Worm (Caenorhabditis elegans): ENCODE data around the gene lin-15A.

lin-15A gene

DNA sequence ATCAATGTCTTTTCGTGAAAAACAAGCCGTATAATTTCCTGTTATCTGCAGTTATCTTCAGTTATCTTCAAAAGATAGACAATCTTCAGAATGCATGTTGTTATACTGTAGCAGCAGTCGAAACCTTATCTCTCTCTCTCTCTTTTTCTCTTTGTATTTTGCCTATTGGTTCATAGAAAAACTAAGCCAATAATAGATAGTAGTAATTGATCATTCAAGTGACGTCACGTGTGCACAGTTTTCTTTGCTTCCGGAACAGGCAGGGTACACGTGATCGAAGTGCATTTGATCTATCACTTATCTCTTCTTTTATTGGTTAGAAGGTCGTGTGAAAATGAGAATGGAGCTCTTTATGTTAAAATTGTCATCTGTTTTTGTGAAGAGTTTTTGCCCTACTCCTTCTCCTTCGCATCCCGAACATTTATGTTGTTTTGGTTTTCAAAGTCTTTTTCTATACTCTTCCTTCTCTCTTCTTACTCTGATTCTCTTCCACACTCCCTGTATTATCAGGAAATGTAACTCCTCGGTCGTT is 27.1 kb upstream of the lin-15A start:
- TF ChIP-seq nhr-25 (tag; optimal IDR thresholded peaks at IDR 0.05) (peak; percentile 0), R02D3.7 (tag; optimal IDR thresholded peaks at IDR 0.05) (no peak), snpc-4 (tag; optimal IDR thresholded peaks at IDR 0.05) (no peak), ztf-11 (tag; optimal IDR thresholded peaks at IDR 0.05) (no peak), crh-2 (tag; optimal IDR thresholded peaks at IDR 0.05) (no peak), aly-2 (tag; optimal IDR thresholded peaks at IDR 0.05) (no peak), sma-3 (GFP tag; optimal IDR thresholded peaks at IDR 0.05) (peak; percentile 79), sem-4 (tag; optimal IDR thresholded peaks at IDR 0.05) (no peak), elt-3 (tag; optimal IDR thresholded peaks at IDR 0.05) (no peak), alr-1 (tag; optimal IDR thresholded peaks at IDR 0.05) (no peak), ama-1 (optimal IDR thresholded peaks at IDR 0.05) (no peak), elt-1 (tag; optimal IDR thresholded peaks at IDR 0.05) (no peak), Y55F3AM.14 (GFP tag; optimal IDR thresholded peaks at IDR 0.05) (no peak), skn-1 (tag; optimal IDR thresholded peaks at IDR 0.05) (no peak), egl-27 (tag; optimal IDR thresholded peaks at IDR 0.05) (no peak), nhr-21 (tag; optimal IDR thresholded peaks at IDR 0.05) (peak; percentile 40), blmp-1 (tag; optimal IDR thresholded peaks at IDR 0.05; ENCODE audit: insufficient read depth) (no peak), unc-62 (GFP tag; optimal IDR thresholded peaks at IDR 0.05) (no peak), unc-55 (GFP tag; optimal IDR thresholded peaks at IDR 0.05) (no peak), nhr-129 (tag; optimal IDR thresholded peaks at IDR 0.05) (peak; percentile 28), unc-39 (tag; optimal IDR thresholded peaks at IDR 0.05) (no peak), C34F6.9 (tag; optimal IDR thresholded peaks at IDR 0.05) (no peak), ztf-1 (GFP tag; conservative IDR thresholded peaks at IDR 0.05) (no peak), nhr-10 (tag; optimal IDR thresholded peaks at IDR 0.05) (no peak), ceh-82 (tag; optimal IDR thresholded peaks at IDR 0.05) (no peak), mbf-1 (tag; optimal IDR thresholded peaks at IDR 0.05) (no peak), peb-1 (tag; optimal IDR thresholded peaks at IDR 0.05) (no peak), ceh-16 (tag; optimal IDR thresholded peaks at IDR 0.05) (no peak), nhr-12 (tag; optimal IDR thresholded peaks at IDR 0.05) (no peak), F13H6.1 (tag; optimal IDR thresholded peaks at IDR 0.05) (no peak), gmeb-1 (tag; optimal IDR thresholded peaks at IDR 0.05) (peak; percentile 10), lin-39 (tag; optimal IDR thresholded peaks at IDR 0.05) (no peak), nhr-237 (tag; optimal IDR thresholded peaks at IDR 0.05) (no peak), ZK546.5 (tag; optimal IDR thresholded peaks at IDR 0.05) (no peak), ztf-4 (tag; optimal IDR thresholded peaks at IDR 0.05) (no peak), nhr-6 (tag; optimal IDR thresholded peaks at IDR 0.05) (no peak), lsy-2 (tag; optimal IDR thresholded peaks at IDR 0.05) (no peak), lin-13 (GFP tag; optimal IDR thresholded peaks at IDR 0.05) (no peak), nhr-23 (tag; optimal IDR thresholded peaks at IDR 0.05) (no peak), nhr-11 (tag; optimal IDR thresholded peaks at IDR 0.05) (no peak), nhr-77 (tag; optimal IDR thresholded peaks at IDR 0.05) (no peak), mdl-1 (tag; optimal IDR thresholded peaks at IDR 0.05) (peak in 1 of 2 experiments; percentile 35), sma-9 (GFP tag; optimal IDR thresholded peaks at IDR 0.05) (peak; percentile 96), sma-9 (tag; optimal IDR thresholded peaks at IDR 0.05) (no peak)

DNA sequence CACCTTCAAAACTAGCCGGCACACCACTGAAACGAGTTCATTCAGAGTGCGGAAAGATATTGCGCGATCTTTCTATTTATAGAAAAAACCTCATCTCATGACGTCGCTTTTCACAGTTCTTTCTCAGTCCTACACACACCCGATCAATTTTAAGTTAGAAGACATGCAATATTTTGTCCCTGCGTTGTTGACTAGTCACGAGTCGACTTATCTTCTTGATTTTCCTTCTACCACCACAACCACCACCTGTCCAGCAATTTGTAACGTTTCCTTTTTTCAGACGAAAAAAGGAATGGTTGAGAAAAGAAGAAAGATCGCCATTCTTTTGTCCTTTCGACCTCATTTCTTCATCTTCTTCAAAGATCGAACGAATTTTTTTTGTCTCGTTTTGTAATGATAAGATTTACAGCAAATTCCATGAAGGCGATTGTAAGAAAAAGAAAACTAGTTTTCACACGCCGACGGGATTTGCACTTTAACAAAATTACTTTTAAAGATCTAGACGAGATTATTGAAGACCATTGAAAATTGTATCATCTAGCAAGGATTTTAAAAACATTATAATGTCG is 25.6 kb upstream of the lin-15A start:
- peak; percentile 59 for TF ChIP-seq blmp-1 (tag; optimal IDR thresholded peaks at IDR 0.05; ENCODE audit: insufficient read depth)
- TF ChIP-seq crh-2 (tag; optimal IDR thresholded peaks at IDR 0.05): peak; percentile 9
- TF ChIP-seq lin-39 (tag; optimal IDR thresholded peaks at IDR 0.05): no peak
- no peak for TF ChIP-seq mab-5 (tag; optimal IDR thresholded peaks at IDR 0.05)
- peak; percentile 70 for TF ChIP-seq nhr-21 (tag; optimal IDR thresholded peaks at IDR 0.05)
- TF ChIP-seq peb-1 (tag; optimal IDR thresholded peaks at IDR 0.05): no peak
- TF ChIP-seq nhr-25 (tag; optimal IDR thresholded peaks at IDR 0.05): peak; percentile 83
- no peak for TF ChIP-seq unc-39 (tag; optimal IDR thresholded peaks at IDR 0.05)
- peak; percentile 30 for TF ChIP-seq nhr-129 (tag; optimal IDR thresholded peaks at IDR 0.05)
- TF ChIP-seq mbf-1 (tag; optimal IDR thresholded peaks at IDR 0.05): no peak
- TF ChIP-seq sma-3 (GFP tag; optimal IDR thresholded peaks at IDR 0.05): peak; percentile 57
- TF ChIP-seq ztf-4 (tag; optimal IDR thresholded peaks at IDR 0.05): peak; percentile 33
- no peak for TF ChIP-seq unc-55 (GFP tag; optimal IDR thresholded peaks at IDR 0.05)
- peak; percentile 49 for TF ChIP-seq nhr-6 (tag; optimal IDR thresholded peaks at IDR 0.05)
- peak; percentile 80 for TF ChIP-seq sma-9 (GFP tag; optimal IDR thresholded peaks at IDR 0.05)
- TF ChIP-seq sma-9 (tag; optimal IDR thresholded peaks at IDR 0.05): no peak
- TF ChIP-seq egl-27 (tag; optimal IDR thresholded peaks at IDR 0.05): peak; percentile 17

Data from whole organism, L2 larva.